Fruit fly (Drosophila melanogaster): ENCODE results near the gene InR.

dm6 chr3R:21534697-21535676, 84.1 kb downstream of the InR start:
- TF ChIP-seq pan (optimal IDR thresholded peaks at IDR 0.05) = no peak
- TF ChIP-seq brk (GFP tag; optimal IDR thresholded peaks at IDR 0.05) = no peak

Data from whole organism, wandering third instar larva.